Worm (Caenorhabditis elegans): ENCODE measurements around the gene cht-1.

DNA sequence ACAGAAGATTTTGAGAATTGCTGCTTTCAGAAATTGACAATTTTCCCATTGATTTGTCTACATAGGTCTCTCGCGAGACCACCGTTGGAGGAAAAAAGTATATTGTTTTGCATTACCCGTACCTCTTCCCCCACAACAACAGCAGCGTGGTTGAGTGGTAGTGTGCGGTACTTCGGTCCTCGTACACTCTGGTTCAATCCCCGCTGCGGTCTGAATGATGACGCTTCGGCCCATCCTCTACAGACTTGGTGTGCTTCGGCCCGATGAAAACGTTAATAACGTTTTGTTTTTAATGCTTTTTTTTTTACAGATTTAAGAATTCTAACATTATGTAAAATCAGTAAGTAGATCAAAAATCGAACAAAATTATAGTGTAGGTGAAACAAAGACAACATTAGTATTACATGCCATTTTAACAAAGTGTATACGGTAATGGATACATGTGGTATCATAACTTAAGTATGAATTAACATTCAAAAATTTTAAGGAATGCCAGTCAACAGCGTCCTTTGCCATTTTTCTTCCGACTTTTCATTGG lies 51.8 kb downstream of the cht-1 start, which contains the start of gene ZK816.3:
- TF ChIP-seq T22C8.4 (GFP tag; IDR thresholded peaks at IDR 0.05) (peak; percentile 83), med-1 (GFP tag; optimal IDR thresholded peaks at IDR 0.05; ENCODE audit: insufficient read depth) (peak; percentile 9), flt-1 (GFP tag; IDR thresholded peaks at IDR 0.05) (peak; percentile 93), ztf-23 (GFP tag; IDR thresholded peaks at IDR 0.05) (peak; percentile 84)

Measured in whole organism, midembryonic.